Fruit fly (Drosophila melanogaster): ENCODE measurements around the gene CG43057.
A peak's percentile ranks its signal among the peaks of the same experiment; 100 is the strongest.

Gene CG43057

DNA sequence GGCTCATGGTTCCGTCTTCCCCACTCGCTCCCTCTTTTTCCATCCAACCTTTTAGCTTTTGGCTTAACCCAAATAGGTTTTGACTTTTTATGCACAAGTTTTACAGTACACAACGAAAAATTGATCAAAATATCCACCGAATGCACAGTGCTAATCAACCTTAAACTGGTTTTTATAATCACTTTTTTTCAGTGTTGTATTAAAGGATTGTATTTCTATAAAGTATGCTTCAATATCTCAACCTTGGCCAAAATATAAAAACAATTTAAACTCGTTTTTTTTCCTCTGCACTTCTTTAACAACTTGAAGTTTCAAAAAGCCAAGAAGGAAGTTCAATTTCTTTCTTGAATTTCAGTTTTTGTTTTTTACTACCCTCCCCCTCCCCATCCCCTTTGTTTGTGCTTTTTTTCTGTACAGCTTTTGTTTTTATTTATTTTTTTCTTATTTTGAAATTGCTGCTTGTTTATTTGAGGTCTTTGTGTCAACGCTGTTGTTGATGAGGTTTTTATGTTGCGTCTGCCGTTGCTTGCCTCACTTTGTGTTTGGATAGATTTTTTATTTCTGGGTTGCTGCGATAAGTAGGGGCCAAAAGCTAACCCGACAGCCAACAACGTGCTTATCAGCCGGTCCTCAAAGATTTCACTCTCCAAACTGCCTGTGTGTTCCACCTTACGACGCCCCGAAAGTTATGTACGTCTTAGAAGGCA, 41.3 kb upstream of the CG43057 start (continued):
- peak; percentile 3 for TF ChIP-seq CG10267 (tag; optimal IDR thresholded peaks at IDR 0.05)
- 0 out of 2 replicates have a peak, but pooled peaks have one; percentile 16 for TF ChIP-seq Ada2b (GFP tag; IDR thresholded peaks at IDR 0.05)
- TF ChIP-seq her (GFP tag; optimal IDR thresholded peaks at IDR 0.05), result no peak
- no peak for TF ChIP-seq insv (GFP tag; optimal IDR thresholded peaks at IDR 0.05)
- 0 out of 3 replicates have a peak, but pooled peaks have one; percentile 20 for TF ChIP-seq CG17361 (GFP tag; IDR thresholded peaks at IDR 0.05)
- TF ChIP-seq Abd-B (GFP tag; optimal IDR thresholded peaks at IDR 0.05), result peak; percentile 3
- TF ChIP-seq CG3281 (GFP tag; optimal IDR thresholded peaks at IDR 0.05), result peak; percentile 9
- no peak for TF ChIP-seq cato (GFP tag; optimal IDR thresholded peaks at IDR 0.05; ENCODE audit: borderline replicate concordance)
- peak; percentile 76 for TF ChIP-seq sqz (GFP tag; optimal IDR thresholded peaks at IDR 0.05)
- TF ChIP-seq CG8388 (GFP tag; optimal IDR thresholded peaks at IDR 0.05), result peak; percentile 28
- TF ChIP-seq row (GFP tag; IDR thresholded peaks at IDR 0.05), result 0 out of 3 replicates have a peak, but pooled peaks have one; percentile 14
- TF ChIP-seq z (GFP tag; IDR thresholded peaks at IDR 0.05), result no peak
- TF ChIP-seq ATbp (GFP tag; optimal IDR thresholded peaks at IDR 0.05), result peak; percentile 80
- TF ChIP-seq CG11247 (GFP tag; IDR thresholded peaks at IDR 0.05), result no peak
- TF ChIP-seq CG10431 (GFP tag; optimal IDR thresholded peaks at IDR 0.05), result peak; percentile 34
- TF ChIP-seq CG17829 (tag; optimal IDR thresholded peaks at IDR 0.05), result peak; percentile 5
- peak; percentile 21 for TF ChIP-seq CG1603 (tag; optimal IDR thresholded peaks at IDR 0.05)
- TF ChIP-seq CG12391 (tag; optimal IDR thresholded peaks at IDR 0.05), result peak; percentile 17
- TF ChIP-seq CG15601 (tag; optimal IDR thresholded peaks at IDR 0.05), result peak; percentile 10
- no peak for TF ChIP-seq CG13296 (GFP tag; optimal IDR thresholded peaks at IDR 0.05)
- peak; percentile 33 for TF ChIP-seq nmo (GFP tag; optimal IDR thresholded peaks at IDR 0.05)
- peak; percentile 58 for TF ChIP-seq Asciz (GFP tag; optimal IDR thresholded peaks at IDR 0.05)
- no peak for TF ChIP-seq slp2 (GFP tag; optimal IDR thresholded peaks at IDR 0.05)
- TF ChIP-seq CG12659 (GFP tag; optimal IDR thresholded peaks at IDR 0.05), result peak; percentile 8
- peak; percentile 22 for TF ChIP-seq D19A (tag; optimal IDR thresholded peaks at IDR 0.05)
- TF ChIP-seq eve (GFP tag; optimal IDR thresholded peaks at IDR 0.05), result peak in 1 of 2 experiments; percentile 80
- TF ChIP-seq CG1602 (GFP tag; optimal IDR thresholded peaks at IDR 0.05), result no peak
- peak; percentile 6 for TF ChIP-seq CG17385 (GFP tag; optimal IDR thresholded peaks at IDR 0.05)
- peak; percentile 59 for TF ChIP-seq gem (tag; optimal IDR thresholded peaks at IDR 0.05)
- TF ChIP-seq CG4360 (GFP tag; IDR thresholded peaks at IDR 0.05), result no peak
- no peak for TF ChIP-seq ac (GFP tag; optimal IDR thresholded peaks at IDR 0.05)
- 0 out of 2 replicates have a peak, but pooled peaks have one; percentile 1 for TF ChIP-seq crol (GFP tag; IDR thresholded peaks at IDR 0.05)
- no peak for TF ChIP-seq Doc2 (GFP tag; IDR thresholded peaks at IDR 0.05)
- peak; percentile 40 for TF ChIP-seq kni (GFP tag; optimal IDR thresholded peaks at IDR 0.05)
- TF ChIP-seq CG2712 (tag; optimal IDR thresholded peaks at IDR 0.05), result peak; percentile 30
- TF ChIP-seq psq (GFP tag; optimal IDR thresholded peaks at IDR 0.05), result no peak
- TF ChIP-seq fd96Cb (tag; optimal IDR thresholded peaks at IDR 0.05), result peak; percentile 31
- TF ChIP-seq Med (GFP tag), result peak; percentile 48
- peak; percentile 45; the same call in 1 of the 2 replicates for TF ChIP-seq Awh (GFP tag; IDR thresholded peaks at IDR 0.05)
- peak; percentile 26; the same call in 1 of the 2 replicates for TF ChIP-seq chm (GFP tag; IDR thresholded peaks at IDR 0.05)
- no peak for TF ChIP-seq lola (GFP tag; optimal IDR thresholded peaks at IDR 0.05)
- peak; percentile 19 for TF ChIP-seq CG2678 (tag; optimal IDR thresholded peaks at IDR 0.05)
- peak; percentile 35 for TF ChIP-seq Xbp1 (GFP tag; optimal IDR thresholded peaks at IDR 0.05)
- peak; percentile 29 for TF ChIP-seq CG10979 (tag; optimal IDR thresholded peaks at IDR 0.05)
- peak in 1 of 2 experiments; percentile 20 for TF ChIP-seq Eip74EF (GFP tag; optimal IDR thresholded peaks at IDR 0.05)

Data from whole organism, embryonic.